Worm (Caenorhabditis elegans) whole organism, L2 larva: ENCODE data around the gene ztf-27.

Source experiments
- R02D3.7 ChIP-seq: fragments of 150-350 bp; optimal IDR thresholded peaks from 2 replicates; lab custom pipeline; 2014; ENCODE audit warnings: missing biosample characterization, missing genetic modification characterization
- elt-3 ChIP-seq: sonication (generic microtip); optimal IDR thresholded peaks from 2 replicates; lab custom pipeline; 2017; ENCODE audit warnings: missing biosample characterization, missing genetic modification characterization
- lin-39 ChIP-seq: fragments of 150-350 bp; optimal IDR thresholded peaks from 2 replicates; lab custom pipeline; 2014; ENCODE audit warnings: missing biosample characterization, missing genetic modification reagents, missing genetic modification characterization
- unc-55 ChIP-seq: fragments of 150-350 bp; sonication (generic microtip); optimal IDR thresholded peaks from 3 replicates; lab custom pipeline; 2014; ENCODE audit warnings: missing biosample characterization, missing genetic modification reagents, missing genetic modification characterization

DNA sequence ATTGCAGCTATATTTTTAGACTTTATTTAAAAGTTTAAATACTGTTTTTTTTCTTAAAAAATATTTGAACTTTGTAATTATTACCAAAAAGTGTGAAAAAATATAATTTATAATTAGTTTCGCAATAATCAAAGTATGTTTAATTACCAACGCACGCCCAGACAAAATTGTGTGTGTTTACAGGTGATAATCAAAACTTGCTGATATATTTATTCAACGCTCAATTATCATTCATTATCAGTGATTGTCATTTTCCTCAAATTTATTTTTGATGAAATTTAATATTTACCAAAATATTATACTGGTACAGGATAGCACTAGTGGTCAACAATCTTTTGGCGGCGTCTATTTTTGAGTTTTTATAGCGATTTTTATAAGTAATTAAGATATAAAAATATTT, 12.1 kb upstream of the ztf-27 start:
- TF ChIP-seq R02D3.7 (tag; lab: Kevin White, UChicago) (no peak), unc-55 (no peak), elt-3 (tag; lab: Kevin White, UChicago) (no peak), lin-39 (no peak)
